Worm (Caenorhabditis elegans) whole organism, L4 larva: ENCODE results near the gene F38E1.10.

Experiments
- T26A8.4 ChIP-seq: fragments of 200-800 bp; sonication (Bioruptor generic); IDR thresholded peaks from 2 replicates; pipeline ENCODE4 v1.3.6; 2022; ENCODE audit warnings: missing genetic modification characterization, missing compliant biosample characterization
- snpc-4 ChIP-seq: fragments of 150-350 bp; optimal IDR thresholded peaks from 2 replicates; lab custom pipeline; 2014; ENCODE audit warnings: missing biosample characterization, missing genetic modification characterization

- TF ChIP-seq snpc-4 (tag; lab: Kevin White, UChicago) (no peak), T26A8.4 (GFP tag; lab: Robert Waterston, UW) (no peak)
Measured at ce11 chrV:8417271-8417670, 42.0 kb upstream of the F38E1.10 start.
